Worm (Caenorhabditis elegans): ENCODE results near the gene F20C5.7.

The F20C5.7 gene

DNA sequence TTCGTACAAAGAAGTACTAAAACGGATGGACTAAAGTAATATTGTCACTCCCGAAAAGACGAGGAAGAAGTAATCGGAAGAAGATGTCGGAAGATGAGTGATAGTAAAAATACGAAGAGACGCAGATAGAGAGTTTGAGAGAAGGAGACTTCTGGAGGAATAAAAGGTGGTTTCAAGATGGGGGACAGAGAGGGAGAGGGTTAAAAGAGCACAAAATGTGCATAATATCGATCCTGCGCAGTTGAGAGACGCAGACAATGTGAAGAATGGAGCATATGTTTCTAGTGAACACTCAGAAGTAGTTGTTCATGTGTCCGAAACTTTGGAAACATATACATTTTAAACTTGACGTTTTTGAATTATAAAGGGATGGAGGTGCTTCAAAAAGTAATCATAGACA is 17.0 kb upstream of the F20C5.7 start:
- TF ChIP-seq K09A11.1 (tag; optimal IDR thresholded peaks at IDR 0.05; ENCODE audit: insufficient read depth) (no peak), eyg-1 (tag; optimal IDR thresholded peaks at IDR 0.05) (no peak), ceh-22 (tag; optimal IDR thresholded peaks at IDR 0.05) (no peak), pros-1 (tag; optimal IDR thresholded peaks at IDR 0.05) (no peak), ets-4 (tag; optimal IDR thresholded peaks at IDR 0.05) (no peak), ceh-14 (tag; optimal IDR thresholded peaks at IDR 0.05) (no peak), ztf-16 (tag; optimal IDR thresholded peaks at IDR 0.05) (no peak), ceh-24 (tag; optimal IDR thresholded peaks at IDR 0.05) (no peak), C38D4.7 (GFP tag; optimal IDR thresholded peaks at IDR 0.05) (no peak), pag-3 (tag; optimal IDR thresholded peaks at IDR 0.05; ENCODE audit: borderline replicate concordance) (no peak), ttx-3 (tag; optimal IDR thresholded peaks at IDR 0.05) (no peak), tbx-2 (tag; optimal IDR thresholded peaks at IDR 0.05) (peak; percentile 44), ceh-31 (tag; optimal IDR thresholded peaks at IDR 0.05) (peak; percentile 82), npax-4 (tag; optimal IDR thresholded peaks at IDR 0.05) (no peak), unc-42 (tag; optimal IDR thresholded peaks at IDR 0.05) (peak; percentile 84), nhr-11 (tag; optimal IDR thresholded peaks at IDR 0.05) (no peak), elt-4 (tag; optimal IDR thresholded peaks at IDR 0.05) (no peak), ceh-34 (tag; optimal IDR thresholded peaks at IDR 0.05) (peak; percentile 49), lim-6 (tag; optimal IDR thresholded peaks at IDR 0.05) (no peak), syd-9 (tag; optimal IDR thresholded peaks at IDR 0.05) (no peak), T23F11.4 (GFP tag; optimal IDR thresholded peaks at IDR 0.05) (no peak), ceh-45 (GFP tag; IDR thresholded peaks at IDR 0.05) (no peak), unc-3 (GFP tag; conservative IDR thresholded peaks at IDR 0.05) (no peak), unc-3 (tag; optimal IDR thresholded peaks at IDR 0.05) (no peak), hlh-13 (GFP tag; optimal IDR thresholded peaks at IDR 0.05) (no peak), mec-3 (tag; optimal IDR thresholded peaks at IDR 0.05; ENCODE audit: borderline replicate concordance) (no peak), ceh-18 (tag; optimal IDR thresholded peaks at IDR 0.05) (peak; percentile 20), ref-2 (tag; optimal IDR thresholded peaks at IDR 0.05) (no peak), pha-2 (tag; optimal IDR thresholded peaks at IDR 0.05) (no peak), pqm-1 (tag; optimal IDR thresholded peaks at IDR 0.05) (no peak), F13H6.1 (tag; optimal IDR thresholded peaks at IDR 0.05) (no peak), ceh-19 (GFP tag; optimal IDR thresholded peaks at IDR 0.05) (no peak), nfya-1 (tag; optimal IDR thresholded peaks at IDR 0.05) (peak; percentile 52), ceh-6 (GFP tag; optimal IDR thresholded peaks at IDR 0.05) (no peak), pax-1 (tag; optimal IDR thresholded peaks at IDR 0.05) (no peak), sox-2 (GFP tag; IDR thresholded peaks at IDR 0.05) (no peak), zip-5 (tag; optimal IDR thresholded peaks at IDR 0.05) (no peak), unc-55 (GFP tag; optimal IDR thresholded peaks at IDR 0.05) (no peak), hlh-30 (tag; optimal IDR thresholded peaks at IDR 0.05; ENCODE audit: insufficient read depth) (no peak), sox-4 (tag; optimal IDR thresholded peaks at IDR 0.05) (no peak), ceh-48 (tag; optimal IDR thresholded peaks at IDR 0.05) (peak; percentile 92), sdc-2 (tag; optimal IDR thresholded peaks at IDR 0.05) (no peak), ceh-30 (tag; optimal IDR thresholded peaks at IDR 0.05) (no peak), fax-1 (tag; optimal IDR thresholded peaks at IDR 0.05) (no peak), unc-86 (tag; optimal IDR thresholded peaks at IDR 0.05) (no peak), pat-9 (tag; optimal IDR thresholded peaks at IDR 0.05) (no peak), elt-2 (tag; optimal IDR thresholded peaks at IDR 0.05) (no peak), fkh-10 (GFP tag; optimal IDR thresholded peaks at IDR 0.05) (no peak), rnt-1 (tag; optimal IDR thresholded peaks at IDR 0.05) (no peak), Y22D7AL.16 (tag; optimal IDR thresholded peaks at IDR 0.05) (no peak), tbx-7 (tag; optimal IDR thresholded peaks at IDR 0.05) (no peak), hlh-8 (tag; optimal IDR thresholded peaks at IDR 0.05) (peak; percentile 69), madf-2 (tag; optimal IDR thresholded peaks at IDR 0.05) (no peak)
